Worm (Caenorhabditis elegans): ENCODE data around the gene cest-5.2.
A peak's percentile ranks its signal among the peaks of the same experiment; 100 is the strongest.

cest-5.2 gene

ce11 chrIV:6655747-6656146 is 28.0 kb upstream of the cest-5.2 start:
- TF ChIP-seq B0336.3 (GFP tag; IDR thresholded peaks at IDR 0.05) (no peak), mcd-1 (GFP tag; IDR thresholded peaks at IDR 0.05) (no peak), F52B5.7 (tag; optimal IDR thresholded peaks at IDR 0.05) (no peak), ets-4 (GFP tag; optimal IDR thresholded peaks at IDR 0.05) (no peak), Y53G8AR.9 (GFP tag; conservative IDR thresholded peaks at IDR 0.05) (no peak), lin-35 (GFP tag; optimal IDR thresholded peaks at IDR 0.05) (no peak), D2030.7 (GFP tag; IDR thresholded peaks at IDR 0.05) (no peak), F39B2.1 (GFP tag; IDR thresholded peaks at IDR 0.05) (no peak), rec-8 (tag; optimal IDR thresholded peaks at IDR 0.05) (no peak)

- TF ChIP-seq lin-35 (GFP tag; optimal IDR thresholded peaks at IDR 0.05): no peak
- no peak for TF ChIP-seq madf-3 (GFP tag; IDR thresholded peaks at IDR 0.05)
- no peak for TF ChIP-seq atf-7 (tag; optimal IDR thresholded peaks at IDR 0.05)
- no peak for TF ChIP-seq ztf-6 (GFP tag; IDR thresholded peaks at IDR 0.05)
- no peak for TF ChIP-seq dpff-1 (tag; optimal IDR thresholded peaks at IDR 0.05)
- no peak for TF ChIP-seq somi-1 (GFP tag; optimal IDR thresholded peaks at IDR 0.05)
- TF ChIP-seq F10E7.11 (tag; optimal IDR thresholded peaks at IDR 0.05): no peak
- TF ChIP-seq attf-6 (GFP tag; IDR thresholded peaks at IDR 0.05): no peak
- TF ChIP-seq attf-5 (GFP tag; optimal IDR thresholded peaks at IDR 0.05): no peak
- TF ChIP-seq mxl-1 (tag; optimal IDR thresholded peaks at IDR 0.05): no peak
- no peak for TF ChIP-seq egl-18 (GFP tag; IDR thresholded peaks at IDR 0.05)
- no peak for TF ChIP-seq lin-54 (GFP tag; optimal IDR thresholded peaks at IDR 0.05)
- TF ChIP-seq ccch-3 (GFP tag; optimal IDR thresholded peaks at IDR 0.05): no peak
- TF ChIP-seq Y95B8A.8 (GFP tag; IDR thresholded peaks at IDR 0.05): no peak
- no peak for TF ChIP-seq madf-10 (tag; optimal IDR thresholded peaks at IDR 0.05)
- no peak for TF ChIP-seq F37B4.10 (GFP tag; IDR thresholded peaks at IDR 0.05)
- no peak for TF ChIP-seq F23B12.7 (tag; optimal IDR thresholded peaks at IDR 0.05; ENCODE audit: insufficient read depth)
- TF ChIP-seq lsy-27 (tag; optimal IDR thresholded peaks at IDR 0.05; ENCODE audit: borderline replicate concordance, insufficient read depth): no peak
Observed at ce11 chrIV:6653663-6654201, 26.0 kb upstream of the cest-5.2 start.

- no peak for TF ChIP-seq snpc-4 (GFP tag; optimal IDR thresholded peaks at IDR 0.05)
- no peak for TF ChIP-seq snpc-4 (tag; optimal IDR thresholded peaks at IDR 0.05)
- no peak for TF ChIP-seq ama-1 (optimal IDR thresholded peaks at IDR 0.05)
- TF ChIP-seq ama-1 (GFP tag; optimal IDR thresholded peaks at IDR 0.05): no peak
- TF ChIP-seq lsl-1 (GFP tag; optimal IDR thresholded peaks at IDR 0.05): no peak
- no peak for TF ChIP-seq ceh-27 (GFP tag; optimal IDR thresholded peaks at IDR 0.05)
- TF ChIP-seq lag-1 (GFP tag; IDR thresholded peaks at IDR 0.05): no peak
Observed at ce11 chrIV:6652479-6653022, 24.8 kb upstream of the cest-5.2 start.

- TF ChIP-seq F37B4.10 (GFP tag; IDR thresholded peaks at IDR 0.05) (no peak), mcd-1 (GFP tag; IDR thresholded peaks at IDR 0.05) (no peak), T07F8.4 (tag; optimal IDR thresholded peaks at IDR 0.05) (no peak), hmg-1.2 (GFP tag; IDR thresholded peaks at IDR 0.05) (peak; percentile 77)
Observed at ce11 chrIV:6648625-6649024, 20.9 kb upstream of the cest-5.2 start.

All from whole organism, young adult.